Worm (Caenorhabditis elegans) whole organism, early embryonic: ENCODE measurements around the gene K09C8.7.

ENCODE experiments used
- ama-1 ChIP-seq: fragments of 150-350 bp; optimal IDR thresholded peaks from 2 replicates; lab custom pipeline; 2014
- ceh-36 ChIP-seq: sonication (generic microtip); optimal IDR thresholded peaks from 2 replicates; lab custom pipeline; 2016; ENCODE audit warnings: missing genetic modification characterization, inconsistent platforms, missing compliant biosample characterization
- scrt-1 ChIP-seq: fragments of 200-800 bp; sonication (Bioruptor generic); IDR thresholded peaks from 2 replicates; pipeline ENCODE4 v1.3.6; 2022; ENCODE audit warnings: missing genetic modification characterization, missing compliant biosample characterization
- tbx-37 ChIP-seq: fragments of 200-800 bp; sonication (Bioruptor generic); conservative IDR thresholded peaks from 2 replicates; pipeline ENCODE4 v1.3.6; 2022; ENCODE audit warnings: missing genetic modification reagents, missing genetic modification characterization, missing compliant biosample characterization
- tra-4 ChIP-seq: sonication (generic microtip); optimal IDR thresholded peaks from 2 replicates; lab custom pipeline; 2017; ENCODE audit warnings: missing genetic modification characterization, missing compliant biosample characterization

ce11 chrX:10951922-10952321 is 729 bp upstream of the K09C8.7 start:
- no peak for TF ChIP-seq ama-1 (lab: Kevin White, UChicago)
- TF ChIP-seq ceh-36 (tag; lab: Kevin White, UChicago), result no peak
- TF ChIP-seq scrt-1 (GFP tag; lab: Robert Waterston, UW), result no peak
- TF ChIP-seq tbx-37 (GFP tag; lab: Robert Waterston, UW), result no peak
- TF ChIP-seq tra-4 (tag; lab: Kevin White, UChicago), result no peak
